Worm (Caenorhabditis elegans) whole organism, mixed stage, embryonic: ENCODE data around the gene R03D7.2.

ENCODE experiments used
- ceh-43 ChIP-seq: fragments of 200-800 bp; sonication (Bioruptor generic); optimal IDR thresholded peaks from 2 replicates; lab custom pipeline; 2018; ENCODE audit warnings: mild to moderate bottlenecking, missing genetic modification characterization, moderate library complexity, missing compliant biosample characterization
- ceh-83 ChIP-seq: fragments of 200-800 bp; sonication (Bioruptor generic); optimal IDR thresholded peaks from 2 replicates; lab custom pipeline; 2018; ENCODE audit warnings: mild to moderate bottlenecking, missing genetic modification characterization, missing compliant biosample characterization
- elt-3 ChIP-seq: fragments of 150-350 bp; optimal IDR thresholded peaks from 2 replicates; lab custom pipeline; 2014; ENCODE audit warnings: missing biosample characterization, missing genetic modification characterization
- flh-1 ChIP-seq: fragments of 200-800 bp; sonication (Bioruptor generic); optimal IDR thresholded peaks from 2 replicates; lab custom pipeline; 2018; ENCODE audit warnings: mild to moderate bottlenecking, missing genetic modification characterization, moderate library complexity, missing compliant biosample characterization
- mep-1 ChIP-seq: fragments of 150-350 bp; optimal IDR thresholded peaks from 2 replicates; lab custom pipeline; 2017; ENCODE audit warnings: missing biosample characterization, missing genetic modification reagents, missing genetic modification characterization, inconsistent platforms
- nhr-12 ChIP-seq: fragments of 150-350 bp; optimal IDR thresholded peaks from 2 replicates; lab custom pipeline; 2014; ENCODE audit warnings: missing biosample characterization, missing genetic modification characterization
- nhr-28 ChIP-seq: fragments of 150-350 bp; optimal IDR thresholded peaks from 2 replicates; lab custom pipeline; 2014; ENCODE audit warnings: missing biosample characterization, missing genetic modification characterization
- nhr-76 ChIP-seq: sonication (generic microtip); optimal IDR thresholded peaks from 2 replicates; lab custom pipeline; 2017; ENCODE audit warnings: missing biosample characterization, missing genetic modification characterization
- pha-4 ChIP-seq: fragments of 150-350 bp; optimal IDR thresholded peaks from 2 replicates; lab custom pipeline; 2018; ENCODE audit warnings: missing biosample characterization, missing genetic modification reagents, missing genetic modification characterization
- snpc-4 ChIP-seq: fragments of 150-350 bp; optimal IDR thresholded peaks from 2 replicates; lab custom pipeline; 2014; ENCODE audit warnings: missing biosample characterization, missing genetic modification characterization
- unc-62 ChIP-seq: fragments of 150-350 bp; optimal IDR thresholded peaks from 2 replicates; lab custom pipeline; 2014; ENCODE audit warnings: missing biosample characterization, missing genetic modification reagents, missing genetic modification characterization
- ztf-11 ChIP-seq: fragments of 150-350 bp; optimal IDR thresholded peaks from 2 replicates; lab custom pipeline; 2014; ENCODE audit warnings: missing biosample characterization, missing genetic modification characterization

DNA sequence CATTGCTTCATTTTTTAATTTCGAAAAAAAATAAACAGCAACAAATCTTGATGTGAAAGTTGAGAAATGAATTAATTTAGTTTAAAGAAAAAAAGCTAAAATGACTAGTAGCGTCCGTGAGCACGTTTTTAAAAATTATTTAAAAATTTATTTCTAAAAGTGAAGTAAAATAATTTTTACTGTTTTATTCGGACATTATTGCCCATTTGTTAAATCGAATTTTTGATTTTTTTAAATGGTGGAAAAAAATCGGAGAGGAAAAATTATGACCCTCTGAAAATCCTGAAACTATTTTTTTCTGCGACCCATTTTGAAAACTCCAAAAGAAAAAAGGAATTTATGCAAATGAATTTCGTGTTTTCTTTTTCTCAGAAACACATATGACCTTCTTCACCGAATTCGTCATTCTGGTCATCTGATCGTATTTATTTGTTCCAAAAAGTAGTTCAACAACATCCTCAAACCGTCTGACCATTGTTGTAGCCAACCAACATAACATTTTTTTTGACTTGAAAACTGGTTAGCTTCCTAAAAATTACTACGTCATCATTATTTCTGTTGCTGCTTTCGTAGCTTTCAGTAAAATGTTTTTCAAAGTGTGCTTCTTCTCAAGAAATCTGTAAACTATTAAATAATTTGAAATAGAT is 49.0 kb downstream of the R03D7.2 start, which contains the start of gene F44F4.3:
- TF ChIP-seq mep-1 (tag; lab: Kevin White, UChicago), result no peak
- no peak for TF ChIP-seq unc-62 (GFP tag; lab: Kevin White, UChicago)
- TF ChIP-seq ceh-83 (GFP tag; lab: Kevin White, UChicago), result no peak
- no peak for TF ChIP-seq nhr-76 (tag; lab: Kevin White, UChicago)
- no peak for TF ChIP-seq elt-3
- TF ChIP-seq nhr-28 (tag; lab: Kevin White, UChicago), result no peak
- no peak for TF ChIP-seq flh-1
- no peak for TF ChIP-seq snpc-4
- TF ChIP-seq pha-4 (tag; lab: Kevin White, UChicago), result no peak
- no peak for TF ChIP-seq ceh-43 (GFP tag; lab: Kevin White, UChicago)
- TF ChIP-seq nhr-12 (tag; lab: Kevin White, UChicago), result no peak
- no peak for TF ChIP-seq ztf-11 (tag; lab: Kevin White, UChicago)
